Worm (Caenorhabditis elegans): ENCODE results near the gene ttr-27.

DNA sequence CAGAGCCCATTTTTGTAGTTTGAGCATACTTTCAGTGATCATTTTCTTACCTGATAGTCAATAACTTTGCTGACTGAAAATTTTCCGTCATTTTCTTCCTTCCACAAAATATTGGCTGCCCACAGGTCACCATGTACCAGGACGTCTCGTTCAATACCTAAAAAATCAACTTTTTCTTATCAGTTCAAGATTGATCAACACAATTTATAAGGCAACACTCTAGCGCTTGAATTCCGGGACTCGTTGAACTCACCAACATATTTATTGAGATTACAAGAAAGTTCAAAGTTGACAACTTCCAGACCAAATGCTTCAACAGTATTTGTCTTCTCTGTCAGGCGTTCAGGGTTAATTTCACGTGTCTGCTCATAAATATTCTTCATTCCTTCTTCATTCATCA is 29.8 kb upstream of the ttr-27 start:
- TF ChIP-seq unc-130 (tag; optimal IDR thresholded peaks at IDR 0.05) (no peak), nhr-12 (tag; optimal IDR thresholded peaks at IDR 0.05) (no peak), unc-62 (GFP tag; optimal IDR thresholded peaks at IDR 0.05) (no peak), snpc-4 (tag; optimal IDR thresholded peaks at IDR 0.05) (no peak), pag-3 (tag; optimal IDR thresholded peaks at IDR 0.05; ENCODE audit: borderline replicate concordance, insufficient read depth) (no peak), nhr-90 (tag; optimal IDR thresholded peaks at IDR 0.05; ENCODE audit: poor library complexity) (no peak), nhr-28 (tag; optimal IDR thresholded peaks at IDR 0.05) (no peak), blmp-1 (tag; optimal IDR thresholded peaks at IDR 0.05) (no peak), pqm-1 (tag; optimal IDR thresholded peaks at IDR 0.05) (no peak), mdl-1 (tag; optimal IDR thresholded peaks at IDR 0.05) (no peak), aly-2 (tag; optimal IDR thresholded peaks at IDR 0.05) (no peak), ceh-82 (tag; optimal IDR thresholded peaks at IDR 0.05) (no peak), tlp-1 (tag; optimal IDR thresholded peaks at IDR 0.05) (no peak)

Data from whole organism, L1 larva.